Fruit fly (Drosophila melanogaster) whole organism, embryonic: Measurements from ENCODE around the gene Dlc90F.

ENCODE experiments used
- Bgb ChIP-seq: fragments of 200-800 bp; sonication (Bioruptor generic); IDR thresholded peaks from 2 replicates; pipeline ENCODE4 v1.3.6; 2022; ENCODE audit warnings: missing biosample characterization, missing genetic modification characterization; ENCODE audit not compliant: partially characterized antibody
- Blimp-1 ChIP-seq: fragments of 200-800 bp; sonication (Bioruptor generic); optimal IDR thresholded peaks from 3 replicates; lab custom pipeline; 2018; ENCODE audit warnings: missing biosample characterization, missing genetic modification characterization, mild to moderate bottlenecking, moderate library complexity, missing genetic modification reagents
- CG10979 ChIP-seq: fragments of 200-800 bp; sonication (Bioruptor generic); optimal IDR thresholded peaks from 2 replicates; lab custom pipeline; 2018; ENCODE audit warnings: missing biosample characterization, mild to moderate bottlenecking, missing genetic modification characterization, moderate library complexity
- CG11398 ChIP-seq: fragments of 200-800 bp; sonication (Bioruptor generic); optimal IDR thresholded peaks from 2 replicates; lab custom pipeline; 2016; ENCODE audit warnings: missing biosample characterization, missing genetic modification characterization
- CG11695 ChIP-seq: fragments of 200-800 bp; sonication (Bioruptor generic); IDR thresholded peaks from 3 replicates; pipeline ENCODE4 v1.3.6; 2022; ENCODE audit warnings: missing biosample characterization, missing genetic modification characterization
- CG11723 ChIP-seq: fragments of 200-800 bp; sonication (Bioruptor generic); optimal IDR thresholded peaks from 2 replicates; lab custom pipeline; 2017; ENCODE audit warnings: missing biosample characterization, mild to moderate bottlenecking, missing genetic modification characterization
- CG14965 ChIP-seq: fragments of 200-800 bp; sonication (Bioruptor generic); optimal IDR thresholded peaks from 2 replicates; lab custom pipeline; 2016; ENCODE audit warnings: missing biosample characterization, missing genetic modification characterization, borderline replicate concordance
- CG1647 ChIP-seq: fragments of 200-800 bp; sonication (Bioruptor generic); optimal IDR thresholded peaks from 3 replicates; lab custom pipeline; 2016; ENCODE audit warnings: missing biosample characterization, missing genetic modification characterization
- CG16813 ChIP-seq: fragments of 200-800 bp; sonication (Bioruptor generic); IDR thresholded peaks from 3 replicates; pipeline ENCODE4 v1.3.6; 2022; ENCODE audit warnings: missing biosample characterization, missing genetic modification characterization; ENCODE audit not compliant: partially characterized antibody
- CG17328 ChIP-seq: fragments of 200-800 bp; sonication (Bioruptor generic); IDR thresholded peaks from 2 replicates; pipeline ENCODE4 v1.3.6; 2022; ENCODE audit warnings: missing biosample characterization, missing genetic modification characterization
- CG17361 ChIP-seq: fragments of 200-800 bp; sonication (Bioruptor generic); IDR thresholded peaks from 3 replicates; pipeline ENCODE4 v1.3.6; 2022; ENCODE audit warnings: missing biosample characterization, missing genetic modification characterization
- CG17385 ChIP-seq: fragments of 200-800 bp; sonication (Bioruptor generic); optimal IDR thresholded peaks from 3 replicates; lab custom pipeline; 2018; ENCODE audit warnings: missing biosample characterization, mild to moderate bottlenecking, missing genetic modification characterization
- CG3281 ChIP-seq: fragments of 200-800 bp; sonication (Bioruptor generic); optimal IDR thresholded peaks from 3 replicates; lab custom pipeline; 2017; ENCODE audit warnings: missing biosample characterization, mild to moderate bottlenecking, missing genetic modification characterization
- CG8388 ChIP-seq: fragments of 200-800 bp; sonication (Bioruptor generic); optimal IDR thresholded peaks from 2 replicates; lab custom pipeline; 2019; ENCODE audit warnings: missing biosample characterization, mild to moderate bottlenecking, missing genetic modification characterization, moderate library complexity
- CoRest ChIP-seq: fragments of 200-800 bp; sonication (Bioruptor generic); optimal IDR thresholded peaks from 3 replicates; lab custom pipeline; 2018; ENCODE audit warnings: missing biosample characterization, mild to moderate bottlenecking, missing genetic modification characterization, moderate library complexity
- Fer2 ChIP-seq: fragments of 200-800 bp; sonication (Bioruptor generic); optimal IDR thresholded peaks from 2 replicates; lab custom pipeline; 2018; ENCODE audit warnings: missing biosample characterization, mild to moderate bottlenecking, missing genetic modification characterization, moderate library complexity
- Gsc ChIP-seq: fragments of 200-800 bp; sonication (Bioruptor generic); IDR thresholded peaks from 2 replicates; pipeline ENCODE4 v1.3.6; 2022; ENCODE audit warnings: missing biosample characterization, missing genetic modification characterization
- H15 ChIP-seq: fragments of 200-800 bp; sonication (Bioruptor generic); IDR thresholded peaks from 3 replicates; pipeline ENCODE4 v1.3.6; 2022; ENCODE audit warnings: missing biosample characterization, missing genetic modification characterization
- HHEX ChIP-seq: fragments of 200-800 bp; sonication (Bioruptor generic); optimal IDR thresholded peaks from 3 replicates; lab custom pipeline; 2017; ENCODE audit warnings: missing biosample characterization, mild to moderate bottlenecking, missing genetic modification characterization, missing genetic modification reagents
- Hey ChIP-seq: fragments of 200-800 bp; sonication (Bioruptor generic); optimal IDR thresholded peaks from 3 replicates; lab custom pipeline; 2018; ENCODE audit warnings: missing biosample characterization, mild to moderate bottlenecking, missing genetic modification characterization
- Meics ChIP-seq: fragments of 200-800 bp; sonication (Bioruptor generic); optimal IDR thresholded peaks from 2 replicates; lab custom pipeline; 2017; ENCODE audit warnings: missing biosample characterization, mild to moderate bottlenecking, missing genetic modification characterization
- Mes4 ChIP-seq: fragments of 200-800 bp; sonication (Bioruptor generic); optimal IDR thresholded peaks from 2 replicates; lab custom pipeline; 2016; ENCODE audit warnings: missing biosample characterization, missing genetic modification characterization
- Pdp1 ChIP-seq, 2 experiments: fragments of 200-800 bp; sonication (Bioruptor generic); optimal IDR thresholded peaks; 3 replicates each; lab custom pipeline; 2016; ENCODE audit warnings: missing biosample characterization in 2 of 2, missing genetic modification characterization in 2 of 2, mild to moderate bottlenecking in 1 of 2, moderate library complexity in 1 of 2
- Xrp1 ChIP-seq: fragments of 200-800 bp; sonication (Bioruptor generic); IDR thresholded peaks from 2 replicates; pipeline ENCODE4 v1.3.6; 2022; ENCODE audit warnings: missing biosample characterization, missing genetic modification characterization
- ara ChIP-seq: fragments of 200-800 bp; sonication (Bioruptor generic); IDR thresholded peaks from 2 replicates; pipeline ENCODE4 v1.3.6; 2022; ENCODE audit warnings: missing biosample characterization, missing genetic modification characterization
- crp ChIP-seq, 2 experiments: fragments of 200-800 bp; sonication (Bioruptor generic); optimal IDR thresholded peaks; 2 replicates in 1 of 2; 3 replicates in 1 of 2; lab custom pipeline; 2017; ENCODE audit warnings: missing biosample characterization in 2 of 2, missing genetic modification characterization in 2 of 2, mild to moderate bottlenecking in 1 of 2, moderate library complexity in 1 of 2
- gce ChIP-seq: fragments of 200-800 bp; sonication (Bioruptor generic); IDR thresholded peaks from 3 replicates; pipeline ENCODE4 v1.3.6; 2022; ENCODE audit warnings: missing biosample characterization, missing genetic modification characterization
- gem ChIP-seq: fragments of 200-800 bp; sonication (Bioruptor generic); optimal IDR thresholded peaks from 2 replicates; lab custom pipeline; 2019; ENCODE audit warnings: missing biosample characterization, mild to moderate bottlenecking, missing genetic modification characterization, moderate library complexity
- gsb ChIP-seq: fragments of 200-800 bp; sonication (Bioruptor generic); IDR thresholded peaks from 2 replicates; pipeline ENCODE4 v1.3.6; 2022; ENCODE audit warnings: missing biosample characterization, missing genetic modification characterization
- hbn ChIP-seq: fragments of 200-800 bp; sonication (Bioruptor generic); IDR thresholded peaks from 2 replicates; pipeline ENCODE4 v1.3.6; 2022; ENCODE audit warnings: missing biosample characterization, missing genetic modification characterization; ENCODE audit not compliant: partially characterized antibody
- hkb ChIP-seq, 2 experiments: fragments of 200-800 bp in 1 of 2; fragments of >200 bp in 1 of 2; sonication (Bioruptor generic) in 1 of 2; IDR thresholded peaks in 1 of 2; optimal IDR thresholded peaks in 1 of 2; 2 replicates each; pipeline versions ENCODE4 v1.3.6 to Lab custom; 2017 to 2022; ENCODE audit warnings: missing biosample characterization in 1 of 2, missing genetic modification characterization in 1 of 2
- jumu ChIP-seq: fragments of 200-800 bp; sonication (Bioruptor generic); optimal IDR thresholded peaks from 3 replicates; lab custom pipeline; 2016; ENCODE audit warnings: missing biosample characterization, missing genetic modification characterization
- lab ChIP-seq: fragments of 200-800 bp; sonication (Bioruptor generic); optimal IDR thresholded peaks from 3 replicates; lab custom pipeline; 2017; ENCODE audit warnings: missing biosample characterization, missing genetic modification characterization, mild to moderate bottlenecking, moderate library complexity, missing genetic modification reagents
- nmo ChIP-seq: fragments of 200-800 bp; sonication (Bioruptor generic); optimal IDR thresholded peaks from 2 replicates; lab custom pipeline; 2018; ENCODE audit warnings: missing biosample characterization, mild to moderate bottlenecking, missing genetic modification characterization, moderate library complexity
- peb ChIP-seq: fragments of 200-800 bp; sonication (Bioruptor generic); IDR thresholded peaks from 2 replicates; pipeline ENCODE4 v1.3.6; 2022; ENCODE audit warnings: missing biosample characterization, missing genetic modification characterization
- phol ChIP-seq: fragments of 200-800 bp; sonication (Bioruptor generic); optimal IDR thresholded peaks from 3 replicates; lab custom pipeline; 2018; ENCODE audit warnings: missing biosample characterization, mild to moderate bottlenecking, missing genetic modification characterization, moderate library complexity
- pum ChIP-seq: fragments of 200-800 bp; sonication (Bioruptor generic); optimal IDR thresholded peaks from 2 replicates; lab custom pipeline; 2016; ENCODE audit warnings: missing biosample characterization, missing genetic modification characterization
- ranshi ChIP-seq: fragments of 200-800 bp; sonication (Bioruptor generic); IDR thresholded peaks from 2 replicates; pipeline ENCODE4 v1.3.6; 2022; ENCODE audit warnings: missing biosample characterization, missing genetic modification characterization
- row ChIP-seq: fragments of 200-800 bp; sonication (Bioruptor generic); IDR thresholded peaks from 3 replicates; pipeline ENCODE4 v1.3.6; 2022; ENCODE audit warnings: missing biosample characterization, missing genetic modification characterization
- sens ChIP-seq: fragments of 200-800 bp; sonication (Bioruptor generic); peaks from one replicate; lab custom pipeline; 2016; ENCODE audit warnings: missing biosample characterization, missing genetic modification characterization
- stc ChIP-seq: fragments of 200-800 bp; sonication (Bioruptor generic); IDR thresholded peaks from 2 replicates; pipeline ENCODE4 v1.3.6; 2022; ENCODE audit warnings: missing biosample characterization, missing genetic modification characterization
- stwl ChIP-seq: fragments of 200-800 bp; sonication (Bioruptor generic); optimal IDR thresholded peaks from 3 replicates; lab custom pipeline; 2018; ENCODE audit warnings: missing biosample characterization, mild to moderate bottlenecking, missing genetic modification characterization, moderate library complexity
- twi ChIP-seq: fragments of 200-800 bp; optimal IDR thresholded peaks from 2 replicates; lab custom pipeline; 2019; ENCODE audit warnings: missing biosample characterization, mild to moderate bottlenecking, missing genetic modification characterization, moderate library complexity
- tx ChIP-seq: fragments of 200-800 bp; sonication (Bioruptor generic); optimal IDR thresholded peaks from 2 replicates; lab custom pipeline; 2016; ENCODE audit warnings: missing biosample characterization, missing genetic modification characterization
- yki ChIP-seq: fragments of >200 bp; optimal IDR thresholded peaks from 3 replicates; lab custom pipeline; 2018
- zen2 ChIP-seq: fragments of 200-800 bp; sonication (Bioruptor generic); IDR thresholded peaks from 3 replicates; pipeline ENCODE4 v1.3.6; 2022; ENCODE audit warnings: missing biosample characterization, missing genetic modification characterization; ENCODE audit not compliant: partially characterized antibody
- zf30C ChIP-seq: fragments of 200-800 bp; sonication (Bioruptor generic); optimal IDR thresholded peaks from 3 replicates; lab custom pipeline; 2018; ENCODE audit warnings: missing biosample characterization, mild to moderate bottlenecking, missing genetic modification characterization

The Dlc90F gene

dm6 chr3R:18297444-18298297, 1.4 kb upstream of the Dlc90F start (continued):
- no peak for TF ChIP-seq Hey
- TF ChIP-seq CG16813 (GFP tag; lab: Robert Waterston, UW), result no peak
- no peak for TF ChIP-seq hkb (optimal IDR thresholded peaks at IDR 0.05; lab: Kevin White, UChicago)
- TF ChIP-seq hkb (GFP tag; IDR thresholded peaks at IDR 0.05; lab: Robert Waterston, UW), result 0 out of 2 replicates have a peak, but pooled peaks have one; percentile 7
- no peak for TF ChIP-seq Bgb (GFP tag; lab: Robert Waterston, UW)
- TF ChIP-seq peb (GFP tag; lab: Robert Waterston, UW), result 0 out of 2 replicates have a peak, but pooled peaks have one; percentile 12
- TF ChIP-seq gce, result no peak
- peak in 1 of 2 experiments; percentile 94 for TF ChIP-seq Pdp1 (GFP tag; optimal IDR thresholded peaks at IDR 0.05; lab: Kevin White, UChicago)
- peak; percentile 61 for TF ChIP-seq zf30C (GFP tag; lab: Kevin White, UChicago)
- TF ChIP-seq gem, result peak; percentile 27
- TF ChIP-seq CG11723, result no peak
- no peak for TF ChIP-seq hbn (GFP tag; lab: Robert Waterston, UW)
- TF ChIP-seq CoRest (tag; lab: Kevin White, UChicago), result no peak
- TF ChIP-seq Meics (GFP tag; lab: Kevin White, UChicago), result no peak
- TF ChIP-seq jumu, result peak; percentile 0
- 0 out of 3 replicates have a peak, but pooled peaks have one; percentile 16 for TF ChIP-seq CG17361 (GFP tag; lab: Robert Waterston, UW)
- peak; percentile 67 for TF ChIP-seq Blimp-1 (GFP tag; lab: Kevin White, UChicago)
- 0 out of 3 replicates have a peak, but pooled peaks have one; percentile 12 for TF ChIP-seq CG11695
- TF ChIP-seq nmo, result peak; percentile 21
- peak; percentile 5 for TF ChIP-seq CG8388 (GFP tag; lab: Kevin White, UChicago)
- TF ChIP-seq stc, result peak; percentile 30; the same call in 1 of the 2 replicates
- peak; percentile 4 for TF ChIP-seq CG10979
- TF ChIP-seq ranshi (GFP tag; lab: Robert Waterston, UW), result 0 out of 2 replicates have a peak, but pooled peaks have one; percentile 34
- no peak for TF ChIP-seq CG1647 (GFP tag; lab: Kevin White, UChicago)
- TF ChIP-seq twi (tag; lab: Kevin White, UChicago), result peak; percentile 75
- peak; percentile 9 for TF ChIP-seq phol
- TF ChIP-seq crp (GFP tag; optimal IDR thresholded peaks at IDR 0.05; lab: Kevin White, UChicago), result no peak
- 0 out of 3 replicates have a peak, but pooled peaks have one; percentile 36 for TF ChIP-seq H15 (GFP tag; lab: Robert Waterston, UW)
- TF ChIP-seq Fer2, result no peak
- no peak for TF ChIP-seq ara (GFP tag; lab: Robert Waterston, UW)
- 0 out of 2 replicates have a peak, but pooled peaks have one; percentile 11 for TF ChIP-seq gsb (GFP tag; lab: Robert Waterston, UW)
- no peak for TF ChIP-seq CG14965 (GFP tag; lab: Kevin White, UChicago)
- no peak for TF ChIP-seq CG3281 (GFP tag; lab: Kevin White, UChicago)
- peak; percentile 37 for TF ChIP-seq CG17385 (GFP tag; lab: Kevin White, UChicago)
- peak; percentile 91 for TF ChIP-seq sens (GFP tag; lab: Kevin White, UChicago)
- TF ChIP-seq lab (GFP tag; lab: Kevin White, UChicago), result peak; percentile 37
- TF ChIP-seq tx (GFP tag; lab: Kevin White, UChicago), result no peak
- TF ChIP-seq CG11398 (GFP tag; lab: Kevin White, UChicago), result peak; percentile 7
- no peak for TF ChIP-seq pum
- 0 out of 3 replicates have a peak, but pooled peaks have one; percentile 19 for TF ChIP-seq zen2
- peak; percentile 39; the same call in 2 of the 3 replicates for TF ChIP-seq row (GFP tag; lab: Robert Waterston, UW)
- 0 out of 2 replicates have a peak, but pooled peaks have one; percentile 27 for TF ChIP-seq CG17328
- TF ChIP-seq HHEX (GFP tag; lab: Kevin White, UChicago), result peak; percentile 23
- no peak for TF ChIP-seq stwl (tag; lab: Kevin White, UChicago)
- TF ChIP-seq Xrp1 (GFP tag; lab: Robert Waterston, UW), result peak; percentile 28; the same call in 1 of the 2 replicates
- TF ChIP-seq yki (lab: Kevin White, UChicago), result no peak
- no peak for TF ChIP-seq Gsc (GFP tag; lab: Robert Waterston, UW)
- TF ChIP-seq Mes4, result peak; percentile 5
